Fruit fly (Drosophila melanogaster) whole organism, pupa: ENCODE data around the gene iav.

Experiments used
- CG12605 ChIP-seq: fragments of 200-800 bp; sonication (Bioruptor generic); IDR thresholded peaks from 2 replicates; pipeline ENCODE4 v1.3.6; 2022; ENCODE audit warnings: missing biosample characterization, missing genetic modification characterization
- CG13204 ChIP-seq: fragments of 200-800 bp; sonication (Bioruptor generic); optimal IDR thresholded peaks from 2 replicates; lab custom pipeline; 2018; ENCODE audit warnings: missing biosample characterization, mild to moderate bottlenecking, missing genetic modification characterization, moderate library complexity
- CG32121 ChIP-seq: fragments of 200-800 bp; sonication (Bioruptor generic); IDR thresholded peaks from 2 replicates; pipeline ENCODE4 v1.3.6; 2022; ENCODE audit warnings: missing biosample characterization, missing genetic modification characterization
- CG8301 ChIP-seq: fragments of 200-800 bp; sonication (Bioruptor generic); optimal IDR thresholded peaks from 2 replicates; lab custom pipeline; 2018; ENCODE audit warnings: missing biosample characterization, mild to moderate bottlenecking, missing genetic modification characterization
- D1 ChIP-seq: fragments of 200-800 bp; sonication (Bioruptor generic); optimal IDR thresholded peaks from 2 replicates; lab custom pipeline; 2018; ENCODE audit warnings: missing biosample characterization, mild to moderate bottlenecking, missing genetic modification characterization, moderate library complexity
- EcR ChIP-seq: fragments of 200-800 bp; sonication (Bioruptor generic); optimal IDR thresholded peaks from 3 replicates; lab custom pipeline; 2019; ENCODE audit warnings: missing biosample characterization, missing genetic modification characterization, mild to moderate bottlenecking, moderate library complexity, missing genetic modification reagents
- gl ChIP-seq: fragments of 200-800 bp; sonication (Bioruptor generic); optimal IDR thresholded peaks from 2 replicates; lab custom pipeline; 2018; ENCODE audit warnings: missing biosample characterization, mild to moderate bottlenecking, missing genetic modification characterization

- TF ChIP-seq gl (no peak), D1 (peak; percentile 28), CG8301 (tag; lab: Kevin White, UChicago) (peak; percentile 79), CG32121 (GFP tag; lab: Robert Waterston, UW) (no peak; the same call in 1 of the 2 replicates), CG13204 (GFP tag; lab: Kevin White, UChicago) (peak; percentile 19), EcR (GFP tag; lab: Kevin White, UChicago) (peak; percentile 21), CG12605 (GFP tag; lab: Robert Waterston, UW) (no peak)
Observed at dm6 chrX:6867175-6868023, 53.6 kb downstream of the iav start, which contains the start of gene CG14434.
